Worm (Caenorhabditis elegans) whole organism, L1 larva: ENCODE data around the gene srz-97.

Experiments
- C16A3.4 ChIP-seq: fragments of 150-350 bp; optimal IDR thresholded peaks from 2 replicates; lab custom pipeline; 2014; ENCODE audit warnings: missing biosample characterization, missing genetic modification characterization
- dpl-1 ChIP-seq, 3 experiments: fragments of 150-350 bp in 2 of 3; sonication (generic microtip) in 1 of 3; optimal IDR thresholded peaks; 2 replicates each; lab custom pipeline; 2014 to 2017; ENCODE audit warnings: missing biosample characterization in 3 of 3, missing genetic modification characterization in 3 of 3, missing genetic modification reagents in 3 of 3
- fkh-10 ChIP-seq: sonication (generic microtip); optimal IDR thresholded peaks from 2 replicates; lab custom pipeline; 2017; ENCODE audit warnings: missing biosample characterization, missing genetic modification reagents, missing genetic modification characterization
- fkh-4 ChIP-seq: sonication (generic microtip); optimal IDR thresholded peaks from 2 replicates; lab custom pipeline; 2016; ENCODE audit warnings: missing compliant biosample characterization, missing genetic modification characterization, borderline replicate concordance
- lsy-2 ChIP-seq, 2 experiments: fragments of 150-350 bp; optimal IDR thresholded peaks; 2 replicates each; lab custom pipeline; 2014; ENCODE audit warnings: missing biosample characterization in 2 of 2, missing genetic modification characterization in 2 of 2
- nhr-71 ChIP-seq: sonication (generic microtip); optimal IDR thresholded peaks from 2 replicates; lab custom pipeline; 2016; ENCODE audit warnings: mild to moderate bottlenecking, missing genetic modification characterization, moderate library complexity, missing compliant biosample characterization
- pag-3 ChIP-seq: sonication (generic microtip); optimal IDR thresholded peaks from 2 replicates; lab custom pipeline; 2017; ENCODE audit warnings: missing genetic modification characterization, mild to moderate bottlenecking, missing compliant biosample characterization, antibody characterized with exemption, borderline replicate concordance; ENCODE audit not compliant: insufficient read depth
- snu-23 ChIP-seq: sonication (generic microtip); optimal IDR thresholded peaks from 2 replicates; lab custom pipeline; 2016; ENCODE audit warnings: missing genetic modification characterization, missing compliant biosample characterization
- tbx-2 ChIP-seq: sonication (generic microtip); optimal IDR thresholded peaks from 2 replicates; lab custom pipeline; 2016; ENCODE audit warnings: missing genetic modification characterization, missing compliant biosample characterization
- zip-4 ChIP-seq: fragments of 200-800 bp; sonication (Bioruptor generic); optimal IDR thresholded peaks from 2 replicates; lab custom pipeline; 2018; ENCODE audit warnings: mild to moderate bottlenecking, missing genetic modification characterization, moderate library complexity, missing compliant biosample characterization

DNA sequence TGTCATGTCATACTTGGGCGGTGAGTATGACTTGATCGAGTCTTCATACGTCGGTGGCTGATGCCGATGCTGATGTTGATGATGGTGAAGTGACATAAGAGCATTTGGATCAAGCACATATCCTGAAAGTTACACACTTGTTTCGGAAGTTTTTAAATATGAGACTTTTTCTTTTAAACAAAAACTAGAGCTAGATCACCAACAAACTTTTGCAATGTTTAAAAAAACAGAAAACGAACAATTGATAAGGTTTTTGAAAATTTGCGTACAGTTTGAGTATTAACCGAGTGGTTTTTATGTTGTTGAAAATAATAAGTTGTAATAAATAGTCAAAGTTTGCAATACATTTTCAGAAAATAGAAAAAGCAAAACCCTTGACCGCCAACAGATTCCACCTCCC is 16.5 kb upstream of the srz-97 start, which contains the start of gene R02D5.4:
- no peak for TF ChIP-seq snu-23 (GFP tag; lab: Kevin White, UChicago)
- no peak for TF ChIP-seq fkh-10
- TF ChIP-seq nhr-71 (tag; lab: Kevin White, UChicago) = no peak
- no peak for TF ChIP-seq lsy-2 (tag; optimal IDR thresholded peaks at IDR 0.05; lab: Kevin White, UChicago)
- no peak for TF ChIP-seq fkh-4 (tag; lab: Kevin White, UChicago)
- TF ChIP-seq dpl-1 (GFP tag; optimal IDR thresholded peaks at IDR 0.05; lab: Kevin White, UChicago) = no peak
- TF ChIP-seq pag-3 (tag; lab: Kevin White, UChicago) = no peak
- TF ChIP-seq tbx-2 = no peak
- TF ChIP-seq zip-4 (GFP tag; lab: Kevin White, UChicago) = no peak
- no peak for TF ChIP-seq C16A3.4
